Worm (Caenorhabditis elegans) whole organism, L4 larva: ENCODE results near the gene F10E9.1.
"Not testable (repeated sequence)": the region's sequence is repeated elsewhere in the genome, so short reads cannot be mapped to it uniquely, and the experiment has no call there.

ENCODE experiments used
- F10B5.3 ChIP-seq: sonication (generic microtip); optimal IDR thresholded peaks from 2 replicates; lab custom pipeline; 2016; ENCODE audit warnings: mild to moderate bottlenecking, missing genetic modification characterization, missing compliant biosample characterization
- F37D6.2 ChIP-seq: sonication (generic microtip); optimal IDR thresholded peaks from 2 replicates; lab custom pipeline; 2016; ENCODE audit warnings: mild to moderate bottlenecking, missing genetic modification characterization, missing compliant biosample characterization
- F44E2.7 ChIP-seq: fragments of 200-800 bp; sonication (Bioruptor generic); IDR thresholded peaks from 2 replicates; pipeline ENCODE4 v2.1.2; 2022; ENCODE audit warnings: missing genetic modification characterization, missing compliant biosample characterization
- T20F7.1 ChIP-seq: fragments of 200-800 bp; sonication (Bioruptor generic); optimal IDR thresholded peaks from 2 replicates; lab custom pipeline; 2018; ENCODE audit warnings: mild to moderate bottlenecking, missing genetic modification characterization, missing compliant biosample characterization
- T26A8.4 ChIP-seq: fragments of 200-800 bp; sonication (Bioruptor generic); IDR thresholded peaks from 2 replicates; pipeline ENCODE4 v1.3.6; 2022; ENCODE audit warnings: missing genetic modification characterization, missing compliant biosample characterization
- Y105C5A.15 ChIP-seq: fragments of 200-800 bp; sonication (Bioruptor generic); IDR thresholded peaks from 2 replicates; pipeline ENCODE4 v1.3.6; 2022; ENCODE audit warnings: missing genetic modification characterization, missing compliant biosample characterization
- Y48G9A.11 ChIP-seq: fragments of 200-800 bp; sonication (Bioruptor generic); IDR thresholded peaks from 2 replicates; pipeline ENCODE4 v1.3.6; 2022; ENCODE audit warnings: missing genetic modification reagents, missing genetic modification characterization, missing compliant biosample characterization
- Y75B8A.6 ChIP-seq: fragments of 200-800 bp; sonication (Bioruptor generic); IDR thresholded peaks from 2 replicates; pipeline ENCODE4 v1.3.6; 2022; ENCODE audit warnings: missing genetic modification reagents, missing genetic modification characterization, missing compliant biosample characterization
- ZK337.2 ChIP-seq: fragments of 200-800 bp; sonication (Bioruptor generic); IDR thresholded peaks from 2 replicates; pipeline ENCODE4 v1.3.6; 2022; ENCODE audit warnings: missing genetic modification reagents, missing genetic modification characterization, missing compliant biosample characterization
- ZK546.5 ChIP-seq, 2 experiments: sonication (generic microtip); optimal IDR thresholded peaks; 2 replicates each; lab custom pipeline; 2017; ENCODE audit warnings: missing biosample characterization in 2 of 2, missing genetic modification characterization in 2 of 2
- aha-1 ChIP-seq: fragments of 150-350 bp; peaks from one replicate; lab custom pipeline; 2014; ENCODE audit warnings: missing biosample characterization, missing genetic modification characterization
- ceh-20 ChIP-seq: fragments of 200-800 bp; sonication (Bioruptor generic); IDR thresholded peaks from 2 replicates; pipeline ENCODE4 v1.3.6; 2022; ENCODE audit warnings: missing genetic modification reagents, missing genetic modification characterization, missing compliant biosample characterization
- ceh-28 ChIP-seq: fragments of 150-350 bp; optimal IDR thresholded peaks from 2 replicates; lab custom pipeline; 2014; ENCODE audit warnings: missing biosample characterization, missing genetic modification reagents, missing genetic modification characterization
- daf-8 ChIP-seq: fragments of 200-800 bp; sonication (Bioruptor generic); IDR thresholded peaks from 2 replicates; pipeline ENCODE4 v1.3.6; 2022; ENCODE audit warnings: missing genetic modification characterization, missing compliant biosample characterization
- dmd-6 ChIP-seq: fragments of 200-800 bp; sonication (Bioruptor generic); IDR thresholded peaks from 2 replicates; pipeline ENCODE4 v1.3.6; 2022; ENCODE audit warnings: missing genetic modification reagents, missing genetic modification characterization, missing compliant biosample characterization
- dmd-9 ChIP-seq: fragments of 200-800 bp; sonication (Bioruptor generic); IDR thresholded peaks from 2 replicates; pipeline ENCODE4 v1.3.6; 2022; ENCODE audit warnings: missing genetic modification reagents, missing genetic modification characterization, missing compliant biosample characterization
- dpl-1 ChIP-seq: fragments of 150-350 bp; optimal IDR thresholded peaks from 2 replicates; lab custom pipeline; 2014; ENCODE audit warnings: missing biosample characterization, missing genetic modification reagents, missing genetic modification characterization
- dve-1 ChIP-seq: sonication (generic microtip); optimal IDR thresholded peaks from 2 replicates; lab custom pipeline; 2017; ENCODE audit warnings: antibody characterized with exemption, mild to moderate bottlenecking, missing genetic modification characterization, missing compliant biosample characterization; ENCODE audit not compliant: insufficient read depth
- egl-27 ChIP-seq: sonication (generic microtip); optimal IDR thresholded peaks from 3 replicates; lab custom pipeline; 2017; ENCODE audit warnings: missing biosample characterization, missing genetic modification reagents, missing genetic modification characterization
- egl-43 ChIP-seq: fragments of 200-800 bp; sonication (Bioruptor generic); IDR thresholded peaks from 2 replicates; pipeline ENCODE4 v1.3.6; 2022; ENCODE audit warnings: missing genetic modification reagents, missing genetic modification characterization, missing compliant biosample characterization
- fos-1 ChIP-seq: fragments of 150-350 bp; optimal IDR thresholded peaks from 2 replicates; lab custom pipeline; 2014; ENCODE audit warnings: missing biosample characterization, missing genetic modification characterization
- hlh-30 ChIP-seq: sonication (generic microtip); optimal IDR thresholded peaks from 2 replicates; lab custom pipeline; 2017; ENCODE audit warnings: antibody characterized with exemption, mild to moderate bottlenecking, missing genetic modification characterization, missing compliant biosample characterization; ENCODE audit not compliant: insufficient read depth
- hmg-1.1 ChIP-seq: fragments of 200-800 bp; sonication (Bioruptor generic); IDR thresholded peaks from 2 replicates; pipeline ENCODE4 v1.3.6; 2022; ENCODE audit warnings: missing genetic modification reagents, missing genetic modification characterization, missing compliant biosample characterization
- jun-1 ChIP-seq: fragments of 150-350 bp; optimal IDR thresholded peaks from 2 replicates; lab custom pipeline; 2014; ENCODE audit warnings: missing biosample characterization, missing genetic modification reagents, missing genetic modification characterization
- lin-1 ChIP-seq: fragments of 200-800 bp; sonication (Bioruptor generic); IDR thresholded peaks from 2 replicates; pipeline ENCODE4 v1.3.6; 2022; ENCODE audit warnings: missing genetic modification reagents, missing genetic modification characterization, missing compliant biosample characterization
- lsy-2 ChIP-seq, 2 experiments: fragments of 150-350 bp in 1 of 2; sonication (generic microtip) in 1 of 2; optimal IDR thresholded peaks; 2 replicates each; lab custom pipeline; 2014 to 2017; ENCODE audit warnings: missing biosample characterization in 2 of 2, missing genetic modification characterization in 2 of 2
- mdl-1 ChIP-seq, 2 experiments: fragments of 150-350 bp in 1 of 2; sonication (generic microtip) in 1 of 2; optimal IDR thresholded peaks; 2 replicates each; lab custom pipeline; 2014 to 2017; ENCODE audit warnings: missing biosample characterization in 2 of 2, missing genetic modification characterization in 2 of 2
- mep-1 ChIP-seq: fragments of 150-350 bp; sonication (generic microtip); optimal IDR thresholded peaks from 3 replicates; lab custom pipeline; 2014; ENCODE audit warnings: missing biosample characterization, missing genetic modification characterization
- mes-2 ChIP-seq: sonication (generic microtip); optimal IDR thresholded peaks from 2 replicates; lab custom pipeline; 2016; ENCODE audit warnings: missing genotype, mild to moderate bottlenecking, missing genetic modification characterization, missing compliant biosample characterization; ENCODE audit not compliant: poor library complexity, severe bottlenecking
- mxl-2 ChIP-seq: fragments of 200-800 bp; sonication (Bioruptor generic); conservative IDR thresholded peaks from 2 replicates; pipeline ENCODE4 v1.3.6; 2022; ENCODE audit warnings: missing genetic modification reagents, missing genetic modification characterization, missing compliant biosample characterization
- nhr-11 ChIP-seq: fragments of 150-350 bp; optimal IDR thresholded peaks from 2 replicates; lab custom pipeline; 2014; ENCODE audit warnings: missing biosample characterization, missing genetic modification characterization
- nhr-111 ChIP-seq: fragments of 200-800 bp; sonication (Bioruptor generic); optimal IDR thresholded peaks from 2 replicates; lab custom pipeline; 2018; ENCODE audit warnings: mild to moderate bottlenecking, missing genetic modification characterization, missing compliant biosample characterization
- nhr-28 ChIP-seq: fragments of 150-350 bp; optimal IDR thresholded peaks from 2 replicates; lab custom pipeline; 2014; ENCODE audit warnings: missing biosample characterization, missing genetic modification characterization
- nhr-41 ChIP-seq: fragments of 200-800 bp; sonication (Bioruptor generic); IDR thresholded peaks from 2 replicates; pipeline ENCODE4 v1.3.6; 2022; ENCODE audit warnings: missing genetic modification reagents, missing genetic modification characterization, missing compliant biosample characterization
- pha-4 ChIP-seq, 2 experiments: fragments of 150-350 bp in 1 of 2; fragments of 200-800 bp in 1 of 2; sonication (Bioruptor generic) in 1 of 2; IDR thresholded peaks in 1 of 2; optimal IDR thresholded peaks in 1 of 2; 2 replicates each; pipeline versions ENCODE4 v1.3.6 to Lab custom; 2014 to 2022; ENCODE audit warnings: missing genetic modification characterization in 2 of 2, missing genetic modification reagents in 2 of 2, missing biosample characterization in 1 of 2, missing compliant biosample characterization in 1 of 2
- set-16 ChIP-seq: fragments of 200-800 bp; sonication (Bioruptor generic); IDR thresholded peaks from 2 replicates; pipeline ENCODE4 v1.3.6; 2022; ENCODE audit warnings: missing genetic modification reagents, missing genetic modification characterization, missing compliant biosample characterization
- unc-130 ChIP-seq: sonication (generic microtip); optimal IDR thresholded peaks from 2 replicates; lab custom pipeline; 2016; ENCODE audit warnings: missing genetic modification reagents, missing genetic modification characterization, missing compliant biosample characterization
- unc-39 ChIP-seq: sonication (generic microtip); optimal IDR thresholded peaks from 2 replicates; lab custom pipeline; 2017; ENCODE audit warnings: missing biosample characterization, missing genetic modification characterization
- unc-62 ChIP-seq, 3 experiments: fragments of 150-350 bp in 1 of 3; sonication (generic microtip); optimal IDR thresholded peaks in 2 of 3; peaks in 1 of 3; 1 replicate in 1 of 3; 2 replicates in 2 of 3; lab custom pipeline; 2014 to 2017; ENCODE audit warnings: missing biosample characterization in 3 of 3, missing genetic modification characterization in 3 of 3, missing genetic modification reagents in 3 of 3, missing genotype in 1 of 3
- zfp-2 ChIP-seq: sonication (generic microtip); optimal IDR thresholded peaks from 2 replicates; lab custom pipeline; 2016; ENCODE audit warnings: mild to moderate bottlenecking, missing genetic modification characterization, missing compliant biosample characterization
- zip-2 ChIP-seq: fragments of 150-350 bp; optimal IDR thresholded peaks from 2 replicates; lab custom pipeline; 2014; ENCODE audit warnings: missing biosample characterization, missing genetic modification characterization
- ztf-11 ChIP-seq: fragments of 150-350 bp; optimal IDR thresholded peaks from 2 replicates; lab custom pipeline; 2014; ENCODE audit warnings: missing biosample characterization, missing genetic modification characterization

F10E9.1 gene

ce11 chrIII:8347822-8348221 is 24.9 kb downstream of the F10E9.1 start, which contains the start of gene clc-29:
Gene clc-29 (minus strand): TSS chrIII:8347922.
- not testable (repeated sequence) for TF ChIP-seq F10B5.3 (tag; lab: Kevin White, UChicago); mxl-2 (GFP tag; lab: Robert Waterston, UW); ZK546.5 (tag; optimal IDR thresholded peaks at IDR 0.05; lab: Kevin White, UChicago)

DNA sequence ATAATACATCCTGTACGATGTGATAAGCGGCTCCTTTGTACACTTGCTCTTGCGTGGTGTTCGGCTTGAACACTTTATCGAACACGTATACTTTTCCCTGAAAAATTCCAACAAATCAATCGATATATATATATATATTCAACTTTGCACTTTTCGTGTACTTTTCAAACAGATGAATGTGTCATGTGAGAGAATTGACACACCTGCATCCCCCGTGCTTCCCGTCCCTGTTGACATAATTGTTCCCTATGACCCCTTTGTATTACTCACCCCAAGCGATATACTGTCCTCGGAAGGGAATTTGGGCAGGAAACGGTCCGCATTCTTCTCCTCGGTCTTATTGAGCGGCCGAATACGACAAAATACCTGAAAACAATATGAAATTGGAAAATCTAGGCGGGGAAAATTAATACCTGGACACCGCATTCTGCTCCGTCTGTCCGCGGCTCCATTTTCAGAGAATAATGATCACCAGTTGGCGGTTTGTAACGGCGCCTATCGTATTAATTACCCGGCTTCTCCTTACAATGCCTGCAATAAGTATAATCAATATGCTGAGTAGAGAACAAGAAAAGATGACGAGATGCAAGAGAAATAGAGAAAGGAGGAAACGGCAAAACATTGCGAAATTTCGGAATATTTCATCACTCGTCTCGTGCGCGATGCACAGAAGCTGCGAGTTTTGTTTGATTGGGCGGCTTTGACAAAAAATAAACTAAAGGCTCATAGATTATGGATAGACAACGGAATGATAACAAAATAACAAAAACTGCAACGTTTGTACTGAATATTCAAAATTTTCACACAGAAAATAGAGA is 31.9 kb downstream of the F10E9.1 start, which contains the start of gene unc-116:
TSS of gene unc-116 (minus strand) at position 531 of the 818 bp plus-strand sequence.
- TF ChIP-seq dpl-1 (GFP tag; lab: Kevin White, UChicago) (peak; percentile 34), Y75B8A.6 (no peak), hlh-30 (tag; lab: Kevin White, UChicago) (peak; percentile 79), aha-1 (peak; percentile 33), mdl-1 (tag; optimal IDR thresholded peaks at IDR 0.05; lab: Kevin White, UChicago) (peak; percentile 37 to 76), jun-1 (tag; lab: Kevin White, UChicago) (no peak), unc-62 (GFP tag; optimal IDR thresholded peaks at IDR 0.05 in 1 of 2; lab: Kevin White, UChicago) (no peak), unc-62 (tag; optimal IDR thresholded peaks at IDR 0.05; lab: Kevin White, UChicago) (no peak), pha-4 (GFP tag; IDR thresholded peaks at IDR 0.05; lab: Robert Waterston, UW) (no peak), pha-4 (tag; optimal IDR thresholded peaks at IDR 0.05; lab: Kevin White, UChicago) (peak; percentile 8), hmg-1.1 (GFP tag; lab: Robert Waterston, UW) (peak; percentile 51), nhr-11 (tag; lab: Kevin White, UChicago) (peak; percentile 22), nhr-28 (no peak), lsy-2 (tag; optimal IDR thresholded peaks at IDR 0.05; lab: Kevin White, UChicago) (peak; percentile 3 to 72), Y105C5A.15 (no peak), egl-43 (GFP tag; lab: Robert Waterston, UW) (0 out of 2 replicates have a peak, but pooled peaks have one; percentile 28), dmd-9 (0 out of 2 replicates have a peak, but pooled peaks have one; percentile 31), nhr-41 (GFP tag; lab: Robert Waterston, UW) (no peak), lin-1 (GFP tag; lab: Robert Waterston, UW) (no peak), T26A8.4 (GFP tag; lab: Robert Waterston, UW) (peak; percentile 22; the same call in 1 of the 2 replicates), set-16 (GFP tag; lab: Robert Waterston, UW) (0 out of 2 replicates have a peak, but pooled peaks have one; percentile 7), egl-27 (tag; lab: Kevin White, UChicago) (no peak), mes-2 (peak; percentile 34), dve-1 (tag; lab: Kevin White, UChicago) (peak; percentile 55), ceh-20 (GFP tag; lab: Robert Waterston, UW) (no peak), T20F7.1 (GFP tag; lab: Kevin White, UChicago) (peak; percentile 42), fos-1 (tag; lab: Kevin White, UChicago) (no peak)

DNA sequence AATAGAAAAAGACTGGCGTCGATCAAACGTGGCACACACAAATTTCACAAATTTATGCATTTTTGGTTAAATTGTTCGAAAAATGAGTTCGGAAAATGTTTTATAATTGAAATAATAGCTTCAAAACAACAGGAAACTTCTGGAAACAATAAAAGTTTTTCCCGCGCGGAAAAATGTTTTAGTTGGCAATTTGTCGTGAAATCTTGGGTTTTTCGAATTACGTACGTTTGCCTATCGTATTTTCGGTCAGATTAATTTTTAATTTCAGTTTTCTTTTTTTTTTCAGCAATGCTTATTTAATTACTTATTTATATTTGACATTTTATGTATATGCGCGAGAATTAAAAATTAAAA is 32.5 kb downstream of the F10E9.1 start:
- no peak for TF ChIP-seq F44E2.7 (GFP tag; lab: Robert Waterston, UW)
- 0 out of 2 replicates have a peak, but pooled peaks have one; percentile 9 for TF ChIP-seq Y48G9A.11

ce11 chrIII:8356407-8356881 is 33.5 kb downstream of the F10E9.1 start:
- TF ChIP-seq aha-1, result peak; percentile 86
- no peak for TF ChIP-seq egl-27 (tag; lab: Kevin White, UChicago)
- no peak for TF ChIP-seq daf-8 (GFP tag; lab: Robert Waterston, UW)
- TF ChIP-seq F37D6.2, result peak; percentile 50
- peak; percentile 84 for TF ChIP-seq hmg-1.1 (GFP tag; lab: Robert Waterston, UW)
- no peak for TF ChIP-seq ceh-28
- TF ChIP-seq nhr-111 (GFP tag; lab: Kevin White, UChicago), result no peak
- TF ChIP-seq zfp-2 (tag; lab: Kevin White, UChicago), result no peak
- TF ChIP-seq dmd-6, result peak; percentile 53; the same call in 1 of the 2 replicates
- TF ChIP-seq pha-4 (GFP tag; IDR thresholded peaks at IDR 0.05; lab: Robert Waterston, UW), result no peak
- peak; percentile 43 for TF ChIP-seq pha-4 (tag; optimal IDR thresholded peaks at IDR 0.05; lab: Kevin White, UChicago)
- TF ChIP-seq lsy-2 (tag; optimal IDR thresholded peaks at IDR 0.05; lab: Kevin White, UChicago), result peak; percentile 77 to 91
- TF ChIP-seq unc-39 (tag; lab: Kevin White, UChicago), result no peak
- no peak for TF ChIP-seq unc-130 (GFP tag; lab: Kevin White, UChicago)
- TF ChIP-seq nhr-28, result peak; percentile 66
- TF ChIP-seq zip-2, result no peak
- TF ChIP-seq mep-1 (tag; lab: Kevin White, UChicago), result peak; percentile 92
- TF ChIP-seq ztf-11 (tag; lab: Kevin White, UChicago), result no peak
- no peak for TF ChIP-seq ZK337.2 (GFP tag; lab: Robert Waterston, UW)
